Worm (Caenorhabditis elegans) whole organism, L2 larva: ENCODE results near the gene F46C5.4.

Experiments
- F13H6.1 ChIP-seq: sonication (generic microtip); optimal IDR thresholded peaks from 2 replicates; lab custom pipeline; 2016; ENCODE audit warnings: missing genetic modification characterization, missing compliant biosample characterization
- R02D3.7 ChIP-seq: fragments of 150-350 bp; optimal IDR thresholded peaks from 2 replicates; lab custom pipeline; 2014; ENCODE audit warnings: missing biosample characterization, missing genetic modification characterization
- Y55F3AM.14 ChIP-seq: fragments of 200-800 bp; sonication (Bioruptor generic); optimal IDR thresholded peaks from 2 replicates; lab custom pipeline; 2018; ENCODE audit warnings: mild to moderate bottlenecking, missing genetic modification characterization, missing compliant biosample characterization
- ZK546.5 ChIP-seq: sonication (generic microtip); optimal IDR thresholded peaks from 2 replicates; lab custom pipeline; 2017; ENCODE audit warnings: missing biosample characterization, missing genetic modification characterization
- blmp-1 ChIP-seq: sonication (generic microtip); optimal IDR thresholded peaks from 2 replicates; lab custom pipeline; 2017; ENCODE audit warnings: missing genetic modification characterization, mild to moderate bottlenecking, missing compliant biosample characterization, antibody characterized with exemption, moderate library complexity; ENCODE audit not compliant: insufficient read depth
- crh-2 ChIP-seq: sonication (generic microtip); optimal IDR thresholded peaks from 2 replicates; lab custom pipeline; 2017; ENCODE audit warnings: missing biosample characterization, missing genetic modification characterization
- egl-27 ChIP-seq: sonication (generic microtip); optimal IDR thresholded peaks from 3 replicates; lab custom pipeline; 2017; ENCODE audit warnings: missing biosample characterization, missing genetic modification reagents, missing genetic modification characterization
- elt-1 ChIP-seq: fragments of 150-350 bp; optimal IDR thresholded peaks from 2 replicates; lab custom pipeline; 2014; ENCODE audit warnings: missing biosample characterization, missing genetic modification characterization
- fos-1 ChIP-seq: fragments of 150-350 bp; optimal IDR thresholded peaks from 2 replicates; lab custom pipeline; 2014; ENCODE audit warnings: missing biosample characterization, missing genetic modification characterization
- lin-11 ChIP-seq: fragments of 150-350 bp; sonication (generic microtip); optimal IDR thresholded peaks from 2 replicates; lab custom pipeline; 2014; ENCODE audit warnings: missing biosample characterization, missing genetic modification characterization, inconsistent platforms, mixed read lengths
- lin-13 ChIP-seq: fragments of 150-350 bp; optimal IDR thresholded peaks from 2 replicates; lab custom pipeline; 2014; ENCODE audit warnings: missing biosample characterization, missing genetic modification reagents, missing genetic modification characterization
- lin-39 ChIP-seq: fragments of 150-350 bp; optimal IDR thresholded peaks from 2 replicates; lab custom pipeline; 2014; ENCODE audit warnings: missing biosample characterization, missing genetic modification reagents, missing genetic modification characterization
- lsy-2 ChIP-seq, 2 experiments: fragments of 150-350 bp in 1 of 2; sonication (generic microtip) in 1 of 2; optimal IDR thresholded peaks; 2 replicates each; lab custom pipeline; 2014 to 2017; ENCODE audit warnings: missing biosample characterization in 2 of 2, missing genetic modification characterization in 2 of 2
- mbf-1 ChIP-seq: sonication (generic microtip); optimal IDR thresholded peaks from 2 replicates; lab custom pipeline; 2017; ENCODE audit warnings: missing biosample characterization, missing genetic modification characterization
- mdl-1 ChIP-seq, 2 experiments: fragments of 150-350 bp in 1 of 2; sonication (generic microtip) in 1 of 2; optimal IDR thresholded peaks; 2 replicates each; lab custom pipeline; 2017; ENCODE audit warnings: missing biosample characterization in 2 of 2, missing genetic modification characterization in 2 of 2
- nhr-10 ChIP-seq: sonication (generic microtip); optimal IDR thresholded peaks from 2 replicates; lab custom pipeline; 2017; ENCODE audit warnings: missing biosample characterization, missing genetic modification characterization
- nhr-12 ChIP-seq: fragments of 150-350 bp; optimal IDR thresholded peaks from 2 replicates; lab custom pipeline; 2014; ENCODE audit warnings: missing biosample characterization, missing genetic modification characterization
- nhr-21 ChIP-seq: fragments of 150-350 bp; optimal IDR thresholded peaks from 2 replicates; lab custom pipeline; 2014; ENCODE audit warnings: missing biosample characterization, missing genetic modification characterization
- nhr-23 ChIP-seq: fragments of 150-350 bp; optimal IDR thresholded peaks from 2 replicates; lab custom pipeline; 2014; ENCODE audit warnings: missing biosample characterization, missing genetic modification reagents, missing genetic modification characterization
- nhr-237 ChIP-seq: fragments of 150-350 bp; optimal IDR thresholded peaks from 2 replicates; lab custom pipeline; 2014; ENCODE audit warnings: missing biosample characterization, missing genetic modification characterization
- nhr-25 ChIP-seq: fragments of 150-350 bp; sonication (generic microtip); optimal IDR thresholded peaks from 3 replicates; lab custom pipeline; 2014; ENCODE audit warnings: missing biosample characterization, missing genetic modification characterization
- nhr-77 ChIP-seq: fragments of 150-350 bp; optimal IDR thresholded peaks from 2 replicates; lab custom pipeline; 2014; ENCODE audit warnings: missing biosample characterization, missing genetic modification characterization
- peb-1 ChIP-seq: fragments of 150-350 bp; optimal IDR thresholded peaks from 2 replicates; lab custom pipeline; 2014; ENCODE audit warnings: missing biosample characterization, missing genetic modification characterization
- sem-4 ChIP-seq: fragments of 150-350 bp; optimal IDR thresholded peaks from 2 replicates; lab custom pipeline; 2014; ENCODE audit warnings: missing biosample characterization, missing genetic modification reagents, missing genetic modification characterization
- sma-3 ChIP-seq: sonication (generic microtip); optimal IDR thresholded peaks from 2 replicates; lab custom pipeline; 2016; ENCODE audit warnings: missing genetic modification reagents, missing genetic modification characterization, missing compliant biosample characterization
- sma-9 ChIP-seq, 2 experiments: fragments of 150-350 bp in 1 of 2; sonication (generic microtip) in 1 of 2; optimal IDR thresholded peaks; 2 replicates each; lab custom pipeline; 2014 to 2016; ENCODE audit warnings: missing genetic modification characterization in 2 of 2, mild to moderate bottlenecking in 1 of 2, missing biosample characterization in 1 of 2, missing compliant biosample characterization in 1 of 2, missing genetic modification reagents in 1 of 2, moderate library complexity in 1 of 2
- snpc-4 ChIP-seq: fragments of 150-350 bp; optimal IDR thresholded peaks from 2 replicates; lab custom pipeline; 2014; ENCODE audit warnings: missing biosample characterization, missing genetic modification characterization
- unc-55 ChIP-seq: fragments of 150-350 bp; sonication (generic microtip); optimal IDR thresholded peaks from 3 replicates; lab custom pipeline; 2014; ENCODE audit warnings: missing biosample characterization, missing genetic modification reagents, missing genetic modification characterization
- unc-62 ChIP-seq: fragments of 150-350 bp; optimal IDR thresholded peaks from 2 replicates; lab custom pipeline; 2014; ENCODE audit warnings: missing biosample characterization, missing genetic modification reagents, missing genetic modification characterization
- zag-1 ChIP-seq: fragments of 150-350 bp; optimal IDR thresholded peaks from 2 replicates; lab custom pipeline; 2014; ENCODE audit warnings: missing biosample characterization, missing genetic modification characterization
- ztf-11 ChIP-seq: sonication (generic microtip); optimal IDR thresholded peaks from 2 replicates; lab custom pipeline; 2017; ENCODE audit warnings: missing biosample characterization, missing genetic modification characterization
- ztf-4 ChIP-seq: fragments of 150-350 bp; optimal IDR thresholded peaks from 2 replicates; lab custom pipeline; 2014; ENCODE audit warnings: missing biosample characterization, missing genetic modification characterization

F46C5.4 gene

DNA sequence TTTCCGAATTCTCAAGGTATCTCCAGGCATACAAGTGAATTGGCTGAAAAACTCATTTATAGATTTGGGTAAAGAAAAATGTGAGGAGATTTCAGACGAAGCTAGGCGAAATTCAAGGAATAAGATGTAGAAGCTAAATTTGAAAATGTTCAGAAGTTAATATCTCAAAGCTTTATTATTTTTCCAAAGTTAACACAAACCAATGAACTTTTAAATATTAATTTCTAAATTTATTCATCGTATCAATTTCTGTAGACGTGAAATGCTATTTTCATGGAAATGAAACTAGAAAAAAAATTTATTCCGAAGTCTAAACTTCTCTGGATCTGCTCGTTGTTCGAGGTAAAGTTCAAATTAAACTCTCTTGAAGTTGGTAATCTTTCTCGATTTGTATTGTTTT lies 9.4 kb downstream of the F46C5.4 start, which contains the start of gene agxt-1:
Gene agxt-1 (plus strand): TSS at position 301 of the 400 bp plus-strand sequence.
- TF ChIP-seq nhr-77 (tag; lab: Kevin White, UChicago) (no peak), nhr-237 (no peak), unc-55 (no peak), lin-11 (tag; lab: Kevin White, UChicago) (no peak), zag-1 (tag; lab: Kevin White, UChicago) (no peak), ztf-4 (tag; lab: Kevin White, UChicago) (no peak), ZK546.5 (no peak), lsy-2 (tag; optimal IDR thresholded peaks at IDR 0.05; lab: Kevin White, UChicago) (no peak), lin-39 (tag; lab: Kevin White, UChicago) (no peak), nhr-10 (no peak), sma-9 (GFP tag; optimal IDR thresholded peaks at IDR 0.05; lab: Kevin White, UChicago) (no peak), sma-9 (tag; optimal IDR thresholded peaks at IDR 0.05; lab: Kevin White, UChicago) (no peak), peb-1 (no peak), F13H6.1 (tag; lab: Kevin White, UChicago) (no peak), egl-27 (no peak)

DNA sequence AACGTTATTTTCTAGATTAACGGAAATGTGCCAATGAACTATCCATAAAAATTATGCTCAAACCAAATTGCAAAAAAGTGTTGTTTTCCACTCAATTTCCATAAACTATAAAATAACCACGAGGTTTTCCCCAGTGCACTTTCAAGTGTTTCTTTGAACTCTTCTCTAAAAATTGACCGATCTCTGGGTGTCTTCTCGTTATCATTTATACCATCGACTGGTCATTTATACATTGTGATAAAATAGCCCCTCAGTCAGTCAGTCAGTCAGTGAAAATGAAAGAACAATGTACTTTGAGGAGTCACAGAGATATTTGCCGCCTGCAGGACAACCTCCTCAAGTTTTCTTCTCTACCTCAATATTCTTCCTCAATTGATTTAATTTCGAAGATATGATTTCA lies 10.1 kb downstream of the F46C5.4 start:
- TF ChIP-seq lin-13 (GFP tag; lab: Kevin White, UChicago) (no peak), fos-1 (tag; lab: Kevin White, UChicago) (peak; percentile 18), Y55F3AM.14 (no peak), F13H6.1 (tag; lab: Kevin White, UChicago) (peak; percentile 13), crh-2 (tag; lab: Kevin White, UChicago) (peak; percentile 25), nhr-237 (no peak), blmp-1 (tag; lab: Kevin White, UChicago) (peak; percentile 9), sma-9 (GFP tag; optimal IDR thresholded peaks at IDR 0.05; lab: Kevin White, UChicago) (peak; percentile 50), sma-9 (tag; optimal IDR thresholded peaks at IDR 0.05; lab: Kevin White, UChicago) (no peak)

DNA sequence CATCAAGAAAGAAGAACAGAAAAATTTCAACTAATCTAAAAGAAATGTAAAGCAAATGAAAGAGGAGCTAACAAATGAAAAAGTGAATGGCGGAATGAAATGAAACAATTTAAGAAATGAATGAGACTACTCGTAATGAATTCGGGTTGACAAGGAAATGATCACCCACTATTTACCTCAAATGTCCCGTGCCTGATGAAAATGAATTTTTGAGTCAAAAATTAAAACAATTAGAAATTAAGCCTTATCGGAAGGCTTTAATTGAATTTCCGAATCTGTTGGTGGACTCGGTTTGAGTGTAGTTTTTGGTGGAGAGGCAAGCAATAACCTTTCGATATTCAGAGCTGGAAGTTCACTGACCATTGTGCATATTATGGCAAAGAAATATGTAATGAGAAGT lies 13.1 kb downstream of the F46C5.4 start:
- TF ChIP-seq nhr-10 (no peak), crh-2 (tag; lab: Kevin White, UChicago) (no peak), nhr-23 (tag; lab: Kevin White, UChicago) (no peak), mdl-1 (tag; optimal IDR thresholded peaks at IDR 0.05; lab: Kevin White, UChicago) (no peak), nhr-21 (tag; lab: Kevin White, UChicago) (no peak), nhr-77 (tag; lab: Kevin White, UChicago) (no peak), peb-1 (no peak), unc-62 (GFP tag; lab: Kevin White, UChicago) (no peak), fos-1 (tag; lab: Kevin White, UChicago) (no peak), ZK546.5 (no peak), Y55F3AM.14 (no peak), sem-4 (tag; lab: Kevin White, UChicago) (no peak)

DNA sequence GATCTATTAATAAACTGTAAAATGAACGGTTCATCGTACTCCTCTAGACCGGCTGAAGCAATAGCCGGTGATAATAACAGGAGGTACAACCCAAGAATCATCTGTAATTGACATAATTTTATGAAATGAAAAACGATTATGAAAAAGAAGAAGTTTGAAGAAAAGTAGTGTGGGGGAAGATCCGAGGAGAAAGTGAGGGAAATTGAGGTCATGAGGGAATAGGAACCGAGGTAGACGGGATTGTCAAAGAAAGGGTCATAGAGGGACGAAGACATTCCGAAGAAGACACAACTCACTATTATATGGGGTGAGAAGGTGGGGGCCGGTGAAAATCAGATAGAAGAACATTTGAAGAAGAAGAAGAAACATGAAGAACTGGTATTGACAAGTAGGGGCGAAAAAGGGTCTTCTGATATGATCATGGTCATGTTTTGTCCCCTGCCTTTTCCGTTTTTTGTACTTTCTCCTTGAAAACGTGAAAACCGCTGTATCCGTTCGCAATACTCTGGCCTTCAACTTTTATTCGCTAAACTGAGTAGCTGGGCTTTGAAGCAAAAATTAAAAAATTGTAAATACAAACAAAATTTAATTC lies 16.2 kb downstream of the F46C5.4 start, which contains the start of gene oac-46:
Gene oac-46 (minus strand): TSS at position 101 of the 592 bp plus-strand sequence.
- no peak for TF ChIP-seq sem-4 (tag; lab: Kevin White, UChicago)
- no peak for TF ChIP-seq nhr-12 (tag; lab: Kevin White, UChicago)
- peak; percentile 66 for TF ChIP-seq nhr-25
- peak; percentile 8 for TF ChIP-seq nhr-21 (tag; lab: Kevin White, UChicago)
- TF ChIP-seq egl-27 = peak; percentile 9
- TF ChIP-seq elt-1 (tag; lab: Kevin White, UChicago) = no peak
- TF ChIP-seq blmp-1 (tag; lab: Kevin White, UChicago) = peak; percentile 86
- TF ChIP-seq zag-1 (tag; lab: Kevin White, UChicago) = no peak
- peak; percentile 22 for TF ChIP-seq sma-9 (GFP tag; optimal IDR thresholded peaks at IDR 0.05; lab: Kevin White, UChicago)
- TF ChIP-seq sma-9 (tag; optimal IDR thresholded peaks at IDR 0.05; lab: Kevin White, UChicago) = no peak
- no peak for TF ChIP-seq mbf-1 (tag; lab: Kevin White, UChicago)
- TF ChIP-seq ztf-11 (tag; lab: Kevin White, UChicago) = no peak
- TF ChIP-seq sma-3 (GFP tag; lab: Kevin White, UChicago) = peak; percentile 48
- no peak for TF ChIP-seq R02D3.7 (tag; lab: Kevin White, UChicago)
- TF ChIP-seq nhr-23 (tag; lab: Kevin White, UChicago) = no peak
- no peak for TF ChIP-seq lin-13 (GFP tag; lab: Kevin White, UChicago)
- no peak for TF ChIP-seq snpc-4 (tag; lab: Kevin White, UChicago)
- TF ChIP-seq, all 48 proteins: peak for 6
